Fruit fly (Drosophila melanogaster): ENCODE results near the gene Obp19c.

- TF ChIP-seq kay (GFP tag; ENCODE audit: borderline replicate concordance) (no peak), Crg-1 (GFP tag; optimal IDR thresholded peaks at IDR 0.05) (no peak), CG7045 (GFP tag; optimal IDR thresholded peaks at IDR 0.05) (no peak)
Observed at dm6 chrX:20423158-20423557, 4.4 kb upstream of the Obp19c start.

All from whole organism, adult.